Worm (Caenorhabditis elegans) whole organism, L4 larva: ENCODE data around the gene tag-281.
A peak's percentile ranks its signal among the peaks of the same experiment; 100 is the strongest.

Experiments used
- F10B5.3 ChIP-seq: sonication (generic microtip); optimal IDR thresholded peaks from 2 replicates; lab custom pipeline; 2016; ENCODE audit warnings: mild to moderate bottlenecking, missing genetic modification characterization, missing compliant biosample characterization
- F26F4.8 ChIP-seq: fragments of 200-800 bp; sonication (Bioruptor generic); conservative IDR thresholded peaks from 2 replicates; pipeline ENCODE4 v1.3.6; 2022; ENCODE audit warnings: missing genetic modification characterization, missing compliant biosample characterization
- ZK546.5 ChIP-seq, 2 experiments: sonication (generic microtip); optimal IDR thresholded peaks; 2 replicates each; lab custom pipeline; 2017; ENCODE audit warnings: missing biosample characterization in 2 of 2, missing genetic modification characterization in 2 of 2
- attf-4 ChIP-seq: sonication (generic microtip); optimal IDR thresholded peaks from 3 replicates; lab custom pipeline; 2017; ENCODE audit warnings: missing biosample characterization, missing genetic modification characterization
- ceh-20 ChIP-seq: fragments of 200-800 bp; sonication (Bioruptor generic); IDR thresholded peaks from 2 replicates; pipeline ENCODE4 v1.3.6; 2022; ENCODE audit warnings: missing genetic modification reagents, missing genetic modification characterization, missing compliant biosample characterization
- ceh-44 ChIP-seq: fragments of 200-800 bp; sonication (Bioruptor generic); IDR thresholded peaks from 2 replicates; pipeline ENCODE4 v1.3.6; 2022; ENCODE audit warnings: missing genetic modification reagents, missing genetic modification characterization, missing compliant biosample characterization
- ceh-62 ChIP-seq: sonication (generic microtip); optimal IDR thresholded peaks from 2 replicates; lab custom pipeline; 2017; ENCODE audit warnings: missing biosample characterization, missing genetic modification characterization
- ces-1 ChIP-seq: fragments of 150-350 bp; sonication (generic microtip); optimal IDR thresholded peaks from 4 replicates; lab custom pipeline; 2014; ENCODE audit warnings: missing biosample characterization, missing genetic modification reagents, missing genetic modification characterization
- daf-8 ChIP-seq: fragments of 200-800 bp; sonication (Bioruptor generic); IDR thresholded peaks from 2 replicates; pipeline ENCODE4 v1.3.6; 2022; ENCODE audit warnings: missing genetic modification characterization, missing compliant biosample characterization
- dmd-6 ChIP-seq: fragments of 200-800 bp; sonication (Bioruptor generic); IDR thresholded peaks from 2 replicates; pipeline ENCODE4 v1.3.6; 2022; ENCODE audit warnings: missing genetic modification reagents, missing genetic modification characterization, missing compliant biosample characterization
- dmd-8 ChIP-seq: fragments of 200-800 bp; sonication (Bioruptor generic); IDR thresholded peaks from 2 replicates; pipeline ENCODE4 v1.3.6; 2022; ENCODE audit warnings: missing genetic modification characterization, missing compliant biosample characterization
- dmd-9 ChIP-seq: fragments of 200-800 bp; sonication (Bioruptor generic); IDR thresholded peaks from 2 replicates; pipeline ENCODE4 v1.3.6; 2022; ENCODE audit warnings: missing genetic modification reagents, missing genetic modification characterization, missing compliant biosample characterization
- dpl-1 ChIP-seq: fragments of 150-350 bp; optimal IDR thresholded peaks from 2 replicates; lab custom pipeline; 2014; ENCODE audit warnings: missing biosample characterization, missing genetic modification reagents, missing genetic modification characterization
- egl-43 ChIP-seq: fragments of 200-800 bp; sonication (Bioruptor generic); IDR thresholded peaks from 2 replicates; pipeline ENCODE4 v1.3.6; 2022; ENCODE audit warnings: missing genetic modification reagents, missing genetic modification characterization, missing compliant biosample characterization
- gei-8 ChIP-seq: fragments of 200-800 bp; sonication (Bioruptor generic); optimal IDR thresholded peaks from 2 replicates; lab custom pipeline; 2018; ENCODE audit warnings: mild to moderate bottlenecking, missing genetic modification characterization, missing compliant biosample characterization
- hlh-11 ChIP-seq: fragments of 200-800 bp; sonication (Bioruptor generic); optimal IDR thresholded peaks from 2 replicates; lab custom pipeline; 2018; ENCODE audit warnings: mild to moderate bottlenecking, missing genetic modification characterization, missing compliant biosample characterization
- hlh-30 ChIP-seq: sonication (generic microtip); optimal IDR thresholded peaks from 2 replicates; lab custom pipeline; 2017; ENCODE audit warnings: antibody characterized with exemption, mild to moderate bottlenecking, missing genetic modification characterization, missing compliant biosample characterization; ENCODE audit not compliant: insufficient read depth
- jun-1 ChIP-seq: fragments of 150-350 bp; optimal IDR thresholded peaks from 2 replicates; lab custom pipeline; 2014; ENCODE audit warnings: missing biosample characterization, missing genetic modification reagents, missing genetic modification characterization
- lim-7 ChIP-seq: fragments of 200-800 bp; sonication (Bioruptor generic); IDR thresholded peaks from 2 replicates; pipeline ENCODE4 v1.3.6; 2022; ENCODE audit warnings: missing genetic modification characterization, missing compliant biosample characterization
- lin-38 ChIP-seq: fragments of 200-800 bp; sonication (Bioruptor generic); IDR thresholded peaks from 2 replicates; pipeline ENCODE4 v1.3.6; 2022; ENCODE audit warnings: missing genetic modification reagents, missing genetic modification characterization, missing compliant biosample characterization
- mep-1 ChIP-seq: fragments of 150-350 bp; sonication (generic microtip); optimal IDR thresholded peaks from 3 replicates; lab custom pipeline; 2014; ENCODE audit warnings: missing biosample characterization, missing genetic modification characterization
- mes-2 ChIP-seq: sonication (generic microtip); optimal IDR thresholded peaks from 2 replicates; lab custom pipeline; 2016; ENCODE audit warnings: missing genotype, mild to moderate bottlenecking, missing genetic modification characterization, missing compliant biosample characterization; ENCODE audit not compliant: poor library complexity, severe bottlenecking
- nhr-11 ChIP-seq: fragments of 150-350 bp; optimal IDR thresholded peaks from 2 replicates; lab custom pipeline; 2014; ENCODE audit warnings: missing biosample characterization, missing genetic modification characterization
- nhr-28 ChIP-seq: fragments of 150-350 bp; optimal IDR thresholded peaks from 2 replicates; lab custom pipeline; 2014; ENCODE audit warnings: missing biosample characterization, missing genetic modification characterization
- nhr-41 ChIP-seq: fragments of 200-800 bp; sonication (Bioruptor generic); IDR thresholded peaks from 2 replicates; pipeline ENCODE4 v1.3.6; 2022; ENCODE audit warnings: missing genetic modification reagents, missing genetic modification characterization, missing compliant biosample characterization
- nhr-42 ChIP-seq: fragments of 200-800 bp; sonication (Bioruptor generic); IDR thresholded peaks from 2 replicates; pipeline ENCODE4 v1.3.6; 2022; ENCODE audit warnings: missing genetic modification characterization, missing compliant biosample characterization
- nhr-48 ChIP-seq: sonication (generic microtip); optimal IDR thresholded peaks from 2 replicates; lab custom pipeline; 2016; ENCODE audit warnings: mild to moderate bottlenecking, missing genetic modification characterization, missing compliant biosample characterization
- pha-4 ChIP-seq, 2 experiments: fragments of 150-350 bp in 1 of 2; fragments of 200-800 bp in 1 of 2; sonication (Bioruptor generic) in 1 of 2; IDR thresholded peaks in 1 of 2; optimal IDR thresholded peaks in 1 of 2; 2 replicates each; pipeline versions ENCODE4 v1.3.6 to Lab custom; 2014 to 2022; ENCODE audit warnings: missing genetic modification characterization in 2 of 2, missing genetic modification reagents in 2 of 2, missing biosample characterization in 1 of 2, missing compliant biosample characterization in 1 of 2
- pqm-1 ChIP-seq: sonication (generic microtip); optimal IDR thresholded peaks from 2 replicates; lab custom pipeline; 2017; ENCODE audit warnings: missing biosample characterization, missing genetic modification characterization
- rbr-2 ChIP-seq: sonication (generic microtip); optimal IDR thresholded peaks from 2 replicates; lab custom pipeline; 2016; ENCODE audit warnings: missing genotype, missing genetic modification characterization, missing compliant biosample characterization
- set-16 ChIP-seq: fragments of 200-800 bp; sonication (Bioruptor generic); IDR thresholded peaks from 2 replicates; pipeline ENCODE4 v1.3.6; 2022; ENCODE audit warnings: missing genetic modification reagents, missing genetic modification characterization, missing compliant biosample characterization
- tag-97 ChIP-seq: fragments of 200-800 bp; sonication (Bioruptor generic); IDR thresholded peaks from 2 replicates; pipeline ENCODE4 v1.3.6; 2022; ENCODE audit warnings: missing genetic modification characterization, missing compliant biosample characterization
- unc-62 ChIP-seq, 3 experiments: fragments of 150-350 bp in 1 of 3; sonication (generic microtip); optimal IDR thresholded peaks in 2 of 3; peaks in 1 of 3; 1 replicate in 1 of 3; 2 replicates in 2 of 3; lab custom pipeline; 2014 to 2017; ENCODE audit warnings: missing biosample characterization in 3 of 3, missing genetic modification characterization in 3 of 3, missing genetic modification reagents in 3 of 3, missing genotype in 1 of 3
- vab-7 ChIP-seq: fragments of 200-800 bp; sonication (Bioruptor generic); IDR thresholded peaks from 2 replicates; pipeline ENCODE4 v1.3.6; 2022; ENCODE audit warnings: missing genetic modification reagents, missing genetic modification characterization, missing compliant biosample characterization
- zip-11 ChIP-seq: fragments of 200-800 bp; sonication (Bioruptor generic); IDR thresholded peaks from 2 replicates; pipeline ENCODE4 v1.3.6; 2022; ENCODE audit warnings: missing genetic modification characterization, missing compliant biosample characterization
- ztf-11 ChIP-seq: fragments of 150-350 bp; optimal IDR thresholded peaks from 2 replicates; lab custom pipeline; 2014; ENCODE audit warnings: missing biosample characterization, missing genetic modification characterization

The tag-281 gene

ce11 chrII:12425644-12426222 lies 33.8 kb upstream of the tag-281 start, which contains the start of gene daf-22 (continued):
- no peak for TF ChIP-seq F26F4.8
- peak; percentile 45 for TF ChIP-seq mes-2 (tag; lab: Kevin White, UChicago)
- TF ChIP-seq pqm-1, result peak; percentile 76
- TF ChIP-seq hlh-11 (tag; lab: Kevin White, UChicago), result peak; percentile 70

- TF ChIP-seq dpl-1 (GFP tag; lab: Kevin White, UChicago) (no peak), unc-62 (GFP tag; optimal IDR thresholded peaks at IDR 0.05 in 1 of 2; lab: Kevin White, UChicago) (peak in 1 of 2 experiments; percentile 8), unc-62 (tag; optimal IDR thresholded peaks at IDR 0.05; lab: Kevin White, UChicago) (no peak), ceh-62 (tag; lab: Kevin White, UChicago) (no peak)
These were observed 29.8 kb upstream of the tag-281 start, which contains the start of gene Y57A10C.8 for ce11 chrII:12429743-12430142. Gene Y57A10C.8, minus strand, starts transcription at chrII:12429843.

- TF ChIP-seq pha-4 (GFP tag; IDR thresholded peaks at IDR 0.05; lab: Robert Waterston, UW) (no peak), pha-4 (tag; optimal IDR thresholded peaks at IDR 0.05; lab: Kevin White, UChicago) (no peak), unc-62 (GFP tag; optimal IDR thresholded peaks at IDR 0.05 in 1 of 2; lab: Kevin White, UChicago) (peak in 1 of 2 experiments; percentile 70), unc-62 (tag; optimal IDR thresholded peaks at IDR 0.05; lab: Kevin White, UChicago) (no peak), attf-4 (tag; lab: Kevin White, UChicago) (no peak), hlh-30 (no peak), rbr-2 (tag; lab: Kevin White, UChicago) (no peak)
These were observed 27.2 kb upstream of the tag-281 start, which contains the start of gene dct-12 for ce11 chrII:12432356-12432755. Gene dct-12, minus strand, starts transcription at chrII:12432456.

ce11 chrII:12435202-12435872 lies 24.2 kb upstream of the tag-281 start:
- TF ChIP-seq nhr-28, result no peak
- no peak for TF ChIP-seq mep-1 (tag; lab: Kevin White, UChicago)
- TF ChIP-seq ceh-62 (tag; lab: Kevin White, UChicago), result no peak
- no peak for TF ChIP-seq ces-1
- TF ChIP-seq rbr-2 (tag; lab: Kevin White, UChicago), result no peak
- TF ChIP-seq nhr-41 (GFP tag; lab: Robert Waterston, UW), result no peak
- TF ChIP-seq tag-97 (GFP tag; lab: Robert Waterston, UW), result no peak
- no peak for TF ChIP-seq gei-8
- TF ChIP-seq ztf-11 (tag; lab: Kevin White, UChicago), result no peak
- TF ChIP-seq nhr-42 (GFP tag; lab: Robert Waterston, UW), result no peak
- 0 out of 2 replicates have a peak, but pooled peaks have one; percentile 47 for TF ChIP-seq dmd-8 (GFP tag; lab: Robert Waterston, UW)
- peak; percentile 62 for TF ChIP-seq set-16 (GFP tag; lab: Robert Waterston, UW)
- TF ChIP-seq ceh-20 (GFP tag; lab: Robert Waterston, UW), result no peak
- no peak for TF ChIP-seq nhr-11 (tag; lab: Kevin White, UChicago)
- TF ChIP-seq dmd-6, result no peak
- peak; percentile 57; the same call in 1 of the 2 replicates for TF ChIP-seq egl-43
- no peak for TF ChIP-seq ceh-44 (GFP tag; lab: Robert Waterston, UW)
- peak; percentile 42; the same call in 1 of the 2 replicates for TF ChIP-seq vab-7 (GFP tag; lab: Robert Waterston, UW)
- TF ChIP-seq jun-1, result no peak
- TF ChIP-seq pha-4 (GFP tag; IDR thresholded peaks at IDR 0.05; lab: Robert Waterston, UW), result peak; percentile 18; the same call in 1 of the 2 replicates
- no peak for TF ChIP-seq pha-4 (tag; optimal IDR thresholded peaks at IDR 0.05; lab: Kevin White, UChicago)
- TF ChIP-seq hlh-30, result no peak
- TF ChIP-seq dmd-9 (GFP tag; lab: Robert Waterston, UW), result 0 out of 2 replicates have a peak, but pooled peaks have one; percentile 61
- no peak for TF ChIP-seq zip-11 (GFP tag; lab: Robert Waterston, UW)
- TF ChIP-seq ZK546.5 (tag; optimal IDR thresholded peaks at IDR 0.05; lab: Kevin White, UChicago), result no peak
- no peak for TF ChIP-seq attf-4 (tag; lab: Kevin White, UChicago)
- no peak for TF ChIP-seq nhr-48 (tag; lab: Kevin White, UChicago)
- no peak for TF ChIP-seq F10B5.3 (tag; lab: Kevin White, UChicago)
- no peak for TF ChIP-seq daf-8 (GFP tag; lab: Robert Waterston, UW)
- TF ChIP-seq lin-38, result no peak
- TF ChIP-seq lim-7, result peak; percentile 63; the same call in 1 of the 2 replicates
